Worm (Caenorhabditis elegans): ENCODE data around the gene F15G9.1.

- TF ChIP-seq T22C8.4 (GFP tag; IDR thresholded peaks at IDR 0.05) (no peak), tab-1 (GFP tag; IDR thresholded peaks at IDR 0.05) (no peak), ztf-23 (GFP tag; IDR thresholded peaks at IDR 0.05) (no peak), klf-2 (GFP tag; conservative IDR thresholded peaks at IDR 0.05) (no peak), flt-1 (GFP tag; IDR thresholded peaks at IDR 0.05) (no peak), med-1 (GFP tag; optimal IDR thresholded peaks at IDR 0.05; ENCODE audit: insufficient read depth) (no peak), ref-1 (GFP tag; conservative IDR thresholded peaks at IDR 0.05) (no peak)
Observed at ce11 chrX:9717265-9717664, 11.1 kb downstream of the F15G9.1 start, which contains the start of gene him-4.
